Fruit fly (Drosophila melanogaster) whole organism, embryonic: ENCODE data around the gene CG31157.

ENCODE experiments used
- Aef1 ChIP-seq: fragments of 200-800 bp; sonication (Bioruptor generic); IDR thresholded peaks from 3 replicates; pipeline ENCODE4 v1.3.6; 2022; ENCODE audit warnings: missing biosample characterization, missing genetic modification characterization
- BEAF-32 ChIP-seq: fragments of 200-800 bp; sonication (Bioruptor generic); optimal IDR thresholded peaks from 3 replicates; lab custom pipeline; 2017; ENCODE audit warnings: missing biosample characterization, missing genetic modification characterization, mild to moderate bottlenecking, moderate library complexity, missing genetic modification reagents
- CG11456 ChIP-seq: fragments of 200-800 bp; sonication (Bioruptor generic); IDR thresholded peaks from 3 replicates; pipeline ENCODE4 v1.3.6; 2022; ENCODE audit warnings: missing biosample characterization, missing genetic modification characterization
- CG11695 ChIP-seq: fragments of 200-800 bp; sonication (Bioruptor generic); IDR thresholded peaks from 3 replicates; pipeline ENCODE4 v1.3.6; 2022; ENCODE audit warnings: missing biosample characterization, missing genetic modification characterization
- CG11696 ChIP-seq: fragments of 200-800 bp; sonication (Bioruptor generic); IDR thresholded peaks from 2 replicates; pipeline ENCODE4 v1.3.6; 2022; ENCODE audit warnings: missing biosample characterization, missing genetic modification characterization
- CG1233 ChIP-seq: fragments of 200-800 bp; sonication (Bioruptor generic); optimal IDR thresholded peaks from 4 replicates; lab custom pipeline; 2018; ENCODE audit warnings: missing biosample characterization, mild to moderate bottlenecking, missing genetic modification characterization
- CG13296 ChIP-seq: fragments of 200-800 bp; sonication (Bioruptor generic); optimal IDR thresholded peaks from 3 replicates; lab custom pipeline; 2018; ENCODE audit warnings: missing biosample characterization, mild to moderate bottlenecking, missing genetic modification characterization
- CG2889 ChIP-seq: fragments of 200-800 bp; sonication (Bioruptor generic); IDR thresholded peaks from 3 replicates; pipeline ENCODE4 v1.3.6; 2022; ENCODE audit warnings: missing biosample characterization, missing genetic modification characterization
- CG31224 ChIP-seq: fragments of 200-800 bp; sonication (Bioruptor generic); IDR thresholded peaks from 2 replicates; pipeline ENCODE4 v1.3.6; 2022; ENCODE audit warnings: missing biosample characterization, missing genetic modification characterization
- CG34224 ChIP-seq: fragments of 200-800 bp; sonication (Bioruptor generic); IDR thresholded peaks from 3 replicates; pipeline ENCODE4 v1.3.6; 2022; ENCODE audit warnings: missing biosample characterization, missing genetic modification characterization; ENCODE audit not compliant: partially characterized antibody
- CG4404 ChIP-seq: fragments of 200-800 bp; sonication (Bioruptor generic); IDR thresholded peaks from 2 replicates; pipeline ENCODE4 v1.3.6; 2022; ENCODE audit warnings: missing biosample characterization, missing genetic modification characterization
- CG4424 ChIP-seq: fragments of 200-800 bp; sonication (Bioruptor generic); optimal IDR thresholded peaks from 3 replicates; lab custom pipeline; 2016; ENCODE audit warnings: missing biosample characterization, missing genetic modification characterization
- CG4707 ChIP-seq: fragments of 200-800 bp; sonication (Bioruptor generic); optimal IDR thresholded peaks from 2 replicates; lab custom pipeline; 2018; ENCODE audit warnings: missing biosample characterization, mild to moderate bottlenecking, missing genetic modification characterization, moderate library complexity
- CG7987 ChIP-seq: fragments of 200-800 bp; sonication (Bioruptor generic); optimal IDR thresholded peaks from 2 replicates; lab custom pipeline; 2018; ENCODE audit warnings: missing biosample characterization, mild to moderate bottlenecking, missing genetic modification characterization, moderate library complexity
- CG8281 ChIP-seq: fragments of 200-800 bp; sonication (Bioruptor generic); optimal IDR thresholded peaks from 2 replicates; lab custom pipeline; 2018; ENCODE audit warnings: missing biosample characterization, mild to moderate bottlenecking, missing genetic modification characterization, moderate library complexity
- CG8290 ChIP-seq, 3 experiments: fragments of 200-800 bp; sonication (Bioruptor generic); optimal IDR thresholded peaks; 2 replicates each; lab custom pipeline; 2016 to 2019; ENCODE audit warnings: missing biosample characterization in 3 of 3, missing genetic modification characterization in 3 of 3, mild to moderate bottlenecking in 2 of 3, moderate library complexity in 1 of 3
- CG8478 ChIP-seq: fragments of >200 bp; optimal IDR thresholded peaks from 2 replicates; lab custom pipeline; 2018
- Dip2 ChIP-seq: fragments of 200-800 bp; sonication (Bioruptor generic); IDR thresholded peaks from 2 replicates; pipeline ENCODE4 v1.3.6; 2022; ENCODE audit warnings: missing biosample characterization, missing genetic modification characterization
- H15 ChIP-seq: fragments of 200-800 bp; sonication (Bioruptor generic); IDR thresholded peaks from 3 replicates; pipeline ENCODE4 v1.3.6; 2022; ENCODE audit warnings: missing biosample characterization, missing genetic modification characterization
- H2.0 ChIP-seq: fragments of 200-800 bp; sonication (Bioruptor generic); IDR thresholded peaks from 2 replicates; pipeline ENCODE4 v1.3.6; 2022; ENCODE audit warnings: missing biosample characterization, missing genetic modification characterization
- HmgD ChIP-seq: fragments of 200-800 bp; sonication (Bioruptor generic); optimal IDR thresholded peaks from 3 replicates; lab custom pipeline; 2016; ENCODE audit warnings: missing biosample characterization, missing genetic modification characterization
- Jarid2 ChIP-seq: fragments of 200-800 bp; sonication (Bioruptor generic); optimal IDR thresholded peaks from 3 replicates; lab custom pipeline; 2017; ENCODE audit warnings: mild to moderate bottlenecking, missing biosample characterization, missing genetic modification reagents, missing genetic modification characterization
- MESR4 ChIP-seq: fragments of 200-800 bp; sonication (Bioruptor generic); optimal IDR thresholded peaks from 2 replicates; lab custom pipeline; 2018; ENCODE audit warnings: missing biosample characterization, mild to moderate bottlenecking, missing genetic modification characterization, moderate library complexity
- Med ChIP-seq: fragments of 200-800 bp; sonication (Bioruptor generic); peaks from one replicate; lab custom pipeline; 2016; ENCODE audit warnings: missing biosample characterization, missing genetic modification characterization, mild to moderate bottlenecking, inconsistent platforms, moderate library complexity
- NC2α ChIP-seq: fragments of 200-800 bp; sonication (Bioruptor generic); optimal IDR thresholded peaks from 2 replicates; lab custom pipeline; 2016; ENCODE audit warnings: missing biosample characterization, missing genetic modification characterization
- Optix ChIP-seq: fragments of 200-800 bp; sonication (Bioruptor generic); IDR thresholded peaks from 3 replicates; pipeline ENCODE4 v1.3.6; 2022; ENCODE audit warnings: missing biosample characterization, missing genetic modification characterization
- ase ChIP-seq: fragments of 200-800 bp; sonication (Bioruptor generic); IDR thresholded peaks from 3 replicates; pipeline ENCODE4 v1.3.6; 2022; ENCODE audit warnings: missing biosample characterization, missing genetic modification characterization
- caup ChIP-seq: fragments of 200-800 bp; sonication (Bioruptor generic); optimal IDR thresholded peaks from 3 replicates; lab custom pipeline; 2017; ENCODE audit warnings: missing biosample characterization, mild to moderate bottlenecking, missing genetic modification characterization, moderate library complexity; ENCODE audit not compliant: severe bottlenecking
- crc ChIP-seq: fragments of 200-800 bp; sonication (Bioruptor generic); optimal IDR thresholded peaks from 2 replicates; lab custom pipeline; 2016; ENCODE audit warnings: missing biosample characterization, missing genetic modification characterization
- dmrt11E ChIP-seq: fragments of 200-800 bp; sonication (Bioruptor generic); optimal IDR thresholded peaks from 3 replicates; lab custom pipeline; 2018; ENCODE audit warnings: missing biosample characterization, mild to moderate bottlenecking, missing genetic modification characterization, moderate library complexity
- gce ChIP-seq: fragments of 200-800 bp; sonication (Bioruptor generic); IDR thresholded peaks from 3 replicates; pipeline ENCODE4 v1.3.6; 2022; ENCODE audit warnings: missing biosample characterization, missing genetic modification characterization
- gcm ChIP-seq: fragments of 200-800 bp; sonication (Bioruptor generic); optimal IDR thresholded peaks from 2 replicates; lab custom pipeline; 2019; ENCODE audit warnings: missing biosample characterization, mild to moderate bottlenecking, missing genetic modification characterization, moderate library complexity
- gem ChIP-seq: fragments of 200-800 bp; sonication (Bioruptor generic); optimal IDR thresholded peaks from 2 replicates; lab custom pipeline; 2019; ENCODE audit warnings: missing biosample characterization, mild to moderate bottlenecking, missing genetic modification characterization, moderate library complexity
- grau ChIP-seq: fragments of 200-800 bp; optimal IDR thresholded peaks from 3 replicates; lab custom pipeline; 2019; ENCODE audit warnings: missing biosample characterization, mild to moderate bottlenecking, missing genetic modification characterization, moderate library complexity
- jumu ChIP-seq: fragments of 200-800 bp; sonication (Bioruptor generic); optimal IDR thresholded peaks from 3 replicates; lab custom pipeline; 2016; ENCODE audit warnings: missing biosample characterization, missing genetic modification characterization
- repo ChIP-seq: fragments of 200-800 bp; sonication (Bioruptor generic); optimal IDR thresholded peaks from 2 replicates; lab custom pipeline; 2016; ENCODE audit warnings: missing biosample characterization, missing genetic modification characterization
- row ChIP-seq: fragments of 200-800 bp; sonication (Bioruptor generic); IDR thresholded peaks from 3 replicates; pipeline ENCODE4 v1.3.6; 2022; ENCODE audit warnings: missing biosample characterization, missing genetic modification characterization
- run ChIP-seq: fragments of 200-800 bp; sonication (Bioruptor generic); optimal IDR thresholded peaks from 3 replicates; lab custom pipeline; 2018; ENCODE audit warnings: missing biosample characterization, mild to moderate bottlenecking, missing genetic modification characterization
- sd ChIP-seq: fragments of 200-800 bp; sonication (Bioruptor generic); optimal IDR thresholded peaks from 3 replicates; lab custom pipeline; 2018; ENCODE audit warnings: missing biosample characterization, mild to moderate bottlenecking, missing genetic modification characterization, moderate library complexity
- sim ChIP-seq: fragments of 200-800 bp; sonication (Bioruptor generic); IDR thresholded peaks from 2 replicates; pipeline ENCODE4 v1.3.6; 2022; ENCODE audit warnings: missing biosample characterization, missing genetic modification characterization
- slbo ChIP-seq: fragments of 200-800 bp; sonication (Bioruptor generic); IDR thresholded peaks from 2 replicates; pipeline ENCODE4 v1.3.6; 2022; ENCODE audit warnings: missing biosample characterization, missing genetic modification characterization
- so ChIP-seq: fragments of 200-800 bp; sonication (Bioruptor generic); IDR thresholded peaks from 3 replicates; pipeline ENCODE4 v1.3.6; 2022; ENCODE audit warnings: missing biosample characterization, missing genetic modification characterization
- twi ChIP-seq: fragments of 200-800 bp; optimal IDR thresholded peaks from 2 replicates; lab custom pipeline; 2019; ENCODE audit warnings: missing biosample characterization, mild to moderate bottlenecking, missing genetic modification characterization, moderate library complexity
- usp ChIP-seq: fragments of >200 bp; optimal IDR thresholded peaks from 2 replicates; lab custom pipeline; 2017; ENCODE audit warnings: missing biosample characterization, missing genetic modification characterization
- z ChIP-seq: fragments of 200-800 bp; sonication (Bioruptor generic); IDR thresholded peaks from 3 replicates; pipeline ENCODE4 v1.3.6; 2022; ENCODE audit warnings: missing biosample characterization, missing genetic modification characterization

CG31157 gene

DNA sequence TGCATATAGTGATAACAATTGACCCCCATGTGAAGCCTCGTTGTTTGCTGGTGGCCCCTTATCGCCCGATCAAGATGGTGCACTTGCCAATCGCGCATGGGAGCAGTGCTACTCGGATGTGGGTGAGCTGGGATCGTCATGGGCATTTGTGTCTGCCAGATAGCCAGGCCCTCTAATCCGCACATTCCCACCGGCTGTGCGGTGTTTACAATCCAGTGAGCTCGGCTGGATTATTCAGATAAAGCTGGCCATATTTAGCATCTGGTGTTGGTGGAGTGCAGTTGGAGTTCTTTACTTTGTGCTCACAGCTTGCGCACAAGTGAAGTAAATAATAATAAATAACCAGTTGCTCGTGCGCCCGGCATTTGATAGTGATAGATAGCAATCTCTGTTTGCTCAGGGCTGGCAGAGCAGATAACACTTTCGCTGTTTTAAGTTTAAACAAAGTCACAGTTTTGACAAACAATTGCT lies 14.5 kb upstream of the CG31157 start (continued):
- TF ChIP-seq CG4707 (GFP tag; lab: Kevin White, UChicago), result peak; percentile 51
- TF ChIP-seq caup (GFP tag; lab: Kevin White, UChicago), result peak; percentile 52
- TF ChIP-seq CG8290 (GFP tag; optimal IDR thresholded peaks at IDR 0.05; lab: Kevin White, UChicago), result no peak
- no peak for TF ChIP-seq CG8290 (tag; optimal IDR thresholded peaks at IDR 0.05; lab: Kevin White, UChicago)
- TF ChIP-seq usp (GFP tag; lab: Kevin White, UChicago), result no peak
- peak; percentile 40; the same call in 1 of the 3 replicates for TF ChIP-seq so (GFP tag; lab: Robert Waterston, UW)
- peak; percentile 66; the same call in 1 of the 3 replicates for TF ChIP-seq gce (GFP tag; lab: Robert Waterston, UW)
- TF ChIP-seq CG8281 (tag; lab: Kevin White, UChicago), result no peak
- TF ChIP-seq CG1233 (GFP tag; lab: Kevin White, UChicago), result peak; percentile 52
- TF ChIP-seq Jarid2 (GFP tag; lab: Kevin White, UChicago), result peak; percentile 46

DNA sequence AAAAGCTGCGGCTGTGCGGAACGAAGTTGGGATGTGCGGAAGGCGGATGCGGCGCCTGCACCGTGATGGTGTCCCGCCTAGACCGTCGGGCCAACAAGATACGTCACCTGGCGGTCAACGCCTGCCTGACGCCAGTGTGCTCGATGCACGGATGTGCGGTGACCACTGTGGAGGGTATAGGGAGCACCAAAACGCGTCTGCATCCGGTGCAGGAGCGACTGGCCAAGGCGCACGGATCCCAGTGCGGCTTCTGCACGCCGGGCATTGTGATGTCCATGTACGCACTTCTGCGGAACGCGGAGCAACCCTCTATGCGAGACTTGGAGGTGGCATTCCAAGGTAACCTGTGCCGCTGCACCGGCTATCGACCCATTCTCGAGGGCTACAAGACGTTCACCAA lies 13.9 kb upstream of the CG31157 start:
- TF ChIP-seq HmgD (GFP tag; lab: Kevin White, UChicago) (no peak), CG8478 (lab: Kevin White, UChicago) (peak; percentile 68), H15 (0 out of 3 replicates have a peak, but pooled peaks have one; percentile 27), Med (GFP tag; lab: Kevin White, UChicago) (peak; percentile 59), gcm (no peak), CG2889 (GFP tag; lab: Robert Waterston, UW) (no peak), dmrt11E (no peak), MESR4 (GFP tag; lab: Kevin White, UChicago) (no peak), CG4424 (no peak), CG7987 (no peak), CG11695 (GFP tag; lab: Robert Waterston, UW) (no peak), CG34224 (GFP tag; lab: Robert Waterston, UW) (no peak), ase (GFP tag; lab: Robert Waterston, UW) (no peak), gem (no peak), Dip2 (GFP tag; lab: Robert Waterston, UW) (0 out of 2 replicates have a peak, but pooled peaks have one; percentile 17), repo (GFP tag; lab: Kevin White, UChicago) (no peak), CG4404 (GFP tag; lab: Robert Waterston, UW) (no peak), z (GFP tag; lab: Robert Waterston, UW) (0 out of 3 replicates have a peak, but pooled peaks have one; percentile 29), sd (no peak), BEAF-32 (GFP tag; lab: Kevin White, UChicago) (no peak), Optix (no peak)

DNA sequence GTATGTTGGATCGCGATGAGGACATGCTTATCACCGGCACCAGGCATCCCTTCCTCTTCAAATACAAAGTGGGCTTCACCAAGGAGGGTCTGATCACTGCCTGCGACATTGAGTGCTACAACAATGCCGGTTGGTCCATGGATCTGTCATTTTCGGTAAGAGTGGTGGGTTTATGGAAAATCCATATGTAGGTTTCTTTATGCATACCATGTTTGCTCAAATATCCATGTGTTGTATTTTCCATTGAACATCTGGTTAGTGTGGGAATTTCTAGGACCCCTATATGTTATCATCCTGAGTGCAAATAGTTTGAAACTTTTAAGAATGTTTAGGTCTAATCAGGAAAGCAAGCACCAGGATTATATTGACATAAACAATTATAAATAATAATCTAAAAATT lies 11.5 kb upstream of the CG31157 start:
- TF ChIP-seq twi (tag; lab: Kevin White, UChicago) (peak; percentile 94), CG31224 (GFP tag; lab: Robert Waterston, UW) (no peak)

DNA sequence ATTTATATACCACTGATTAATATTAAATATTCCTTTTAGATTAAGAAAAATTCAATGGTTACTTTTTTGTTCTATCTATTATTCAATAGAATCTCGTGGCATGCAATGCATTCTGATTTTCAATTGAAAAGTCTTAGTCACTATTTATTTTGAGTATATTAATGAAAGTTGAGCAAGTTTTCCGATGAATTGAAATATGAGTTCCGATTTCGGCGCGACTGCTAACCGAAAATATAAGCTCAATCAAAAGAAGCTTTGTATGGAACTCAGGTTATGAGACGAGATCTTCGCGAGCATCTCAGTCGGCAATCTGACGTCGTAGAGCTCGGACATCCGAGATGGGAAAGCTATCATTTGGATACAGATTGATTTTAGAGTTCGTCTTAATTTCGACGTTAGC lies 9.5 kb upstream of the CG31157 start, which contains the start of gene CG11668:
CG11668 (plus strand) TSS at position 301 of the 400 bp plus-strand sequence.
- no peak for TF ChIP-seq jumu (GFP tag; lab: Kevin White, UChicago)

DNA sequence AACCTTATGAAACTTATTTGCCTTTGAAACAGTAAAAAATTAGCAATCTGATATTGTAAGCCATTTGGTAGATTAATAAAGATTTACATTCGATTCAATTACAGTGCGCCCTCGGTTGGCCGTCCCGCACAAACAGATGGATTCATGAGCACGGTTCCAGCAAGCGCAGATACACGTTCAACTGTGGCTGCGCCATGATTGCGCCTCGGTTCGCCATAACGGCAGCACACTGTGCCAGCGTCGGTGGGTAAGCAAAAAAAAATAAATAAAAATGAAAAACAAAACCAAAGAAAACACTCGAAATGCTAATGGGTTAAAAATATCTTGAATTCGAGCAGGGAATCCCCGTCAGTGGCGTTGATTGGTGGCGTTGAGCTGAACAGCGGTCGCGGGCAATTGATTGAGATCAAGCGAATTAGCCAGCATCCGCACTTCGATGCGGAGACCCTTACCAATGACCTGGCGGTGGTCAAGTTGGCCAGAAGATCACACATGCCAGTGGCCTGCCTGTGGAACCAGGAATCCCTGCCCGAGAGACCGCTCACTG lies 8.4 kb upstream of the CG31157 start:
- TF ChIP-seq run (tag; lab: Kevin White, UChicago), result no peak
- no peak for TF ChIP-seq sim (GFP tag; lab: Robert Waterston, UW)
- peak; percentile 40; the same call in 1 of the 3 replicates for TF ChIP-seq Aef1
- peak; percentile 64 for TF ChIP-seq slbo (GFP tag; lab: Robert Waterston, UW)
- TF ChIP-seq CG11696 (GFP tag; lab: Robert Waterston, UW), result no peak
- TF ChIP-seq H2.0 (GFP tag; lab: Robert Waterston, UW), result no peak
- TF ChIP-seq NC2α (GFP tag; lab: Kevin White, UChicago), result no peak
- peak; percentile 29; the same call in 1 of the 3 replicates for TF ChIP-seq CG11456 (GFP tag; lab: Robert Waterston, UW)
- TF ChIP-seq grau (tag; lab: Kevin White, UChicago), result peak; percentile 55
- TF ChIP-seq row (GFP tag; lab: Robert Waterston, UW), result peak; percentile 63; the same call in 2 of the 3 replicates
- no peak for TF ChIP-seq crc
- no peak for TF ChIP-seq CG13296
